Fruit fly (Drosophila melanogaster) Kc167 (cell line): ENCODE measurements around the gene CG3819.

ENCODE experiments used
- Myc ChIP-seq: fragments of >200 bp; optimal IDR thresholded peaks from 2 replicates; lab custom pipeline; 2017; ENCODE audit warnings: missing external identifiers
- Sin3A ChIP-seq: fragments of >200 bp; optimal IDR thresholded peaks from 2 replicates; lab custom pipeline; 2018; ENCODE audit warnings: missing external identifiers
- h ChIP-seq: fragments of >200 bp; optimal IDR thresholded peaks from 3 replicates; lab custom pipeline; 2018; ENCODE audit warnings: missing external identifiers
- insv ChIP-seq: fragments of >200 bp; optimal IDR thresholded peaks from 3 replicates; lab custom pipeline; 2018; ENCODE audit warnings: missing external identifiers
- psq ChIP-seq: fragments of >200 bp; optimal IDR thresholded peaks from 2 replicates; lab custom pipeline; 2017; ENCODE audit warnings: missing external identifiers
- ttk ChIP-seq: sonication (Bioruptor generic); optimal IDR thresholded peaks from 2 replicates; lab custom pipeline; 2017; ENCODE audit warnings: missing external identifiers

dm6 chr3L:18922086-18922485 is at the start of gene CG3819:
- no peak for TF ChIP-seq psq (lab: Kevin White, UChicago)
- TF ChIP-seq ttk, result no peak
- no peak for TF ChIP-seq Myc (lab: Kevin White, UChicago)
- TF ChIP-seq Sin3A (lab: Kevin White, UChicago), result no peak
- TF ChIP-seq insv (lab: Kevin White, UChicago), result no peak
- TF ChIP-seq h (lab: Kevin White, UChicago), result no peak
